Comparison of ENCODE assay signal across 4 fruit fly cellular contexts in genomic region chrX:19018102-19018814, dm6.
A peak's percentile ranks its signal among the peaks of the same experiment; 100 is the strongest.
TF ChIP-seq lines count a peak whose summit lies in the region.

No protein-coding gene starts in this region.

- TF ChIP-seq CTCF in whole organism, embryonic (GFP tag; optimal IDR thresholded peaks at IDR 0.05; lab: Kevin White, UChicago), result peak; percentile 5

TF ChIP-seq in whole organism, embryonic, 481 proteins besides CTCF, POLR2A, EP300 and RAD21 (continues in another document):
- TF ChIP-seq CG13894 (tag; optimal IDR thresholded peaks at IDR 0.05; lab: Kevin White, UChicago) (peak; percentile 64), H2.0 (GFP tag; IDR thresholded peaks at IDR 0.05; lab: Robert Waterston, UW) (peak; percentile 63), CG10366 (GFP tag; IDR thresholded peaks at IDR 0.05; lab: Robert Waterston, UW) (peak; percentile 69; the same call in 1 of the 2 replicates), az2 (GFP tag; optimal IDR thresholded peaks at IDR 0.05; lab: Kevin White, UChicago) (peak; percentile 73), Vsx1 (GFP tag; optimal IDR thresholded peaks at IDR 0.05; lab: Kevin White, UChicago) (peak; percentile 41), Optix (GFP tag; IDR thresholded peaks at IDR 0.05; lab: Robert Waterston, UW) (peak; percentile 80), da (GFP tag; optimal IDR thresholded peaks at IDR 0.05; lab: Kevin White, UChicago) (peak; percentile 3), Adf1 (GFP tag; IDR thresholded peaks at IDR 0.05; lab: Robert Waterston, UW) (0 out of 2 replicates have a peak, but pooled peaks have one; percentile 9), CG4820 (GFP tag; optimal IDR thresholded peaks at IDR 0.05; lab: Kevin White, UChicago) (peak; percentile 84), lmd (GFP tag; IDR thresholded peaks at IDR 0.05; lab: Robert Waterston, UW) (peak; percentile 77), abd-A (tag; optimal IDR thresholded peaks at IDR 0.05; lab: Kevin White, UChicago) (peak; percentile 58), HLH54F (GFP tag; optimal IDR thresholded peaks at IDR 0.05; lab: Kevin White, UChicago) (peak; percentile 57), CG10543 (GFP tag; optimal IDR thresholded peaks at IDR 0.05; lab: Kevin White, UChicago) (peak; percentile 66), CG6654 (GFP tag; optimal IDR thresholded peaks at IDR 0.05; lab: Kevin White, UChicago) (peak; percentile 65), CG15011 (GFP tag; optimal IDR thresholded peaks at IDR 0.05; lab: Kevin White, UChicago) (peak; percentile 62), CG11085 (GFP tag; IDR thresholded peaks at IDR 0.05; lab: Robert Waterston, UW) (peak; percentile 58), Chrac-16 (GFP tag; optimal IDR thresholded peaks at IDR 0.05; lab: Kevin White, UChicago) (peak; percentile 74), caup (GFP tag; optimal IDR thresholded peaks at IDR 0.05; lab: Kevin White, UChicago; ENCODE audit: severe bottlenecking) (peak; percentile 81), Dip3 (GFP tag; optimal IDR thresholded peaks at IDR 0.05; lab: Kevin White, UChicago) (peak; percentile 47), GATAe (GFP tag; conservative IDR thresholded peaks at IDR 0.05; lab: Robert Waterston, UW) (no peak), nerfin-1 (tag; optimal IDR thresholded peaks at IDR 0.05; lab: Kevin White, UChicago) (peak; percentile 78), Nf-YA (GFP tag; IDR thresholded peaks at IDR 0.05; lab: Robert Waterston, UW) (no peak; the same call in 1 of the 2 replicates)

TF ChIP-seq in whole organism, prepupa, 60 proteins besides CTCF, POLR2A, EP300 and RAD21 (continues in another document):
- TF ChIP-seq achi (GFP tag; optimal IDR thresholded peaks at IDR 0.05; lab: Kevin White, UChicago) (peak; percentile 5), CG6792 (GFP tag; optimal IDR thresholded peaks at IDR 0.05; lab: Kevin White, UChicago) (peak; percentile 50), fd85E (GFP tag; optimal IDR thresholded peaks at IDR 0.05; lab: Kevin White, UChicago) (no peak), spab (GFP tag; optimal IDR thresholded peaks at IDR 0.05; lab: Kevin White, UChicago) (peak; percentile 3), Gug (GFP tag; IDR thresholded peaks at IDR 0.05; lab: Robert Waterston, UW) (no peak), Eip93F (GFP tag; optimal IDR thresholded peaks at IDR 0.05; lab: Kevin White, UChicago) (no peak), Eip75B (GFP tag; optimal IDR thresholded peaks at IDR 0.05; lab: Kevin White, UChicago) (peak; percentile 29), CG15336 (GFP tag; IDR thresholded peaks at IDR 0.05; lab: Robert Waterston, UW) (no peak), Eip78C (GFP tag; lab: Kevin White, UChicago) (peak; percentile 70), esn (GFP tag; optimal IDR thresholded peaks at IDR 0.05; lab: Kevin White, UChicago) (peak; percentile 61), eg (GFP tag; IDR thresholded peaks at IDR 0.05; lab: Robert Waterston, UW) (no peak), CG10631 (GFP tag; optimal IDR thresholded peaks at IDR 0.05; lab: Kevin White, UChicago) (peak; percentile 18), CG3032 (tag; optimal IDR thresholded peaks at IDR 0.05; lab: Kevin White, UChicago) (peak; percentile 16), CG6808 (GFP tag; optimal IDR thresholded peaks at IDR 0.05; lab: Kevin White, UChicago) (no peak), Lpt (GFP tag; optimal IDR thresholded peaks at IDR 0.05; lab: Kevin White, UChicago) (no peak), Ets96B (tag; optimal IDR thresholded peaks at IDR 0.05; lab: Kevin White, UChicago) (peak; percentile 21), CG8632 (GFP tag; optimal IDR thresholded peaks at IDR 0.05; lab: Kevin White, UChicago) (peak; percentile 19), salr (GFP tag; optimal IDR thresholded peaks at IDR 0.05; lab: Kevin White, UChicago) (no peak), fkh (GFP tag; optimal IDR thresholded peaks at IDR 0.05; lab: Kevin White, UChicago) (peak; percentile 20), CG8119 (GFP tag; IDR thresholded peaks at IDR 0.05; lab: Robert Waterston, UW) (no peak), OdsH (GFP tag; optimal IDR thresholded peaks at IDR 0.05; lab: Kevin White, UChicago) (peak; percentile 28), CG6854 (GFP tag; optimal IDR thresholded peaks at IDR 0.05; lab: Kevin White, UChicago) (peak; percentile 29), CG3919 (GFP tag; optimal IDR thresholded peaks at IDR 0.05; lab: Kevin White, UChicago) (peak; percentile 33), CG9139 (GFP tag; optimal IDR thresholded peaks at IDR 0.05; lab: Kevin White, UChicago) (no peak)

TF ChIP-seq in whole organism, pupa, 21 proteins besides CTCF, POLR2A, EP300 and RAD21:
- TF ChIP-seq CG34367 (tag; optimal IDR thresholded peaks at IDR 0.05; lab: Kevin White, UChicago), result peak; percentile 15
- peak; percentile 33 for TF ChIP-seq Snoo (tag; optimal IDR thresholded peaks at IDR 0.05; lab: Kevin White, UChicago)
- peak; percentile 27 for TF ChIP-seq Pif1A (GFP tag; optimal IDR thresholded peaks at IDR 0.05; lab: Kevin White, UChicago)
- TF ChIP-seq CG14655 (GFP tag; optimal IDR thresholded peaks at IDR 0.05; lab: Kevin White, UChicago), result no peak
- peak; percentile 49 for TF ChIP-seq CG8159 (tag; optimal IDR thresholded peaks at IDR 0.05; lab: Kevin White, UChicago)
- peak; percentile 17 for TF ChIP-seq CG17806 (tag; optimal IDR thresholded peaks at IDR 0.05; lab: Kevin White, UChicago)
- no peak for TF ChIP-seq fd96Ca (GFP tag; IDR thresholded peaks at IDR 0.05; lab: Robert Waterston, UW)
- peak; percentile 30 for TF ChIP-seq CG15710 (tag; optimal IDR thresholded peaks at IDR 0.05; lab: Kevin White, UChicago)
- peak; percentile 19 for TF ChIP-seq CG9948 (tag; optimal IDR thresholded peaks at IDR 0.05; lab: Kevin White, UChicago)
- TF ChIP-seq D1 (tag; optimal IDR thresholded peaks at IDR 0.05; lab: Kevin White, UChicago), result no peak

TF ChIP-seq in whole organism, wandering third instar larva, 38 proteins besides CTCF, POLR2A, EP300 and RAD21:
- no peak for TF ChIP-seq lola (GFP tag; optimal IDR thresholded peaks at IDR 0.05; lab: Kevin White, UChicago)
- TF ChIP-seq CrebA (GFP tag; optimal IDR thresholded peaks at IDR 0.05; lab: Kevin White, UChicago; ENCODE audit: borderline replicate concordance), result no peak
- no peak for TF ChIP-seq Hr83 (GFP tag; optimal IDR thresholded peaks at IDR 0.05; lab: Kevin White, UChicago; ENCODE audit: poor library complexity, severe bottlenecking)
- peak; percentile 58 for TF ChIP-seq h (GFP tag; optimal IDR thresholded peaks at IDR 0.05; lab: Kevin White, UChicago)
- TF ChIP-seq psq (GFP tag; optimal IDR thresholded peaks at IDR 0.05; lab: Kevin White, UChicago), result peak; percentile 50
- peak; percentile 3 for TF ChIP-seq Dfd (GFP tag; optimal IDR thresholded peaks at IDR 0.05; lab: Kevin White, UChicago)
- peak; percentile 34 for TF ChIP-seq woc (GFP tag; optimal IDR thresholded peaks at IDR 0.05; lab: Kevin White, UChicago)
- TF ChIP-seq sage (GFP tag; optimal IDR thresholded peaks at IDR 0.05; lab: Kevin White, UChicago), result no peak
- TF ChIP-seq jim (GFP tag; optimal IDR thresholded peaks at IDR 0.05; lab: Kevin White, UChicago), result no peak
- TF ChIP-seq foxo (GFP tag; optimal IDR thresholded peaks at IDR 0.05; lab: Kevin White, UChicago), result peak in 1 of 2 experiments; percentile 65
- no peak for TF ChIP-seq dsf (GFP tag; optimal IDR thresholded peaks at IDR 0.05; lab: Kevin White, UChicago; ENCODE audit: borderline replicate concordance)
- no peak for TF ChIP-seq dl (GFP tag; optimal IDR thresholded peaks at IDR 0.05; lab: Kevin White, UChicago; ENCODE audit: insufficient read depth in 1 of 2, partially characterized antibody in 2 of 2)
- TF ChIP-seq Hnf4 (GFP tag; optimal IDR thresholded peaks at IDR 0.05; lab: Kevin White, UChicago), result peak; percentile 54
- TF ChIP-seq OdsH (GFP tag; optimal IDR thresholded peaks at IDR 0.05; lab: Kevin White, UChicago), result peak; percentile 34
- no peak for TF ChIP-seq Myc (optimal IDR thresholded peaks at IDR 0.05; lab: Kevin White, UChicago)
- TF ChIP-seq sv (GFP tag; optimal IDR thresholded peaks at IDR 0.05; lab: Kevin White, UChicago), result peak; percentile 51
- TF ChIP-seq N (GFP tag; optimal IDR thresholded peaks at IDR 0.05; lab: Kevin White, UChicago), result no peak
- peak; percentile 57 for TF ChIP-seq rgr (GFP tag; optimal IDR thresholded peaks at IDR 0.05; lab: Kevin White, UChicago)
- TF ChIP-seq usp (GFP tag; optimal IDR thresholded peaks at IDR 0.05; lab: Kevin White, UChicago), result no peak
- TF ChIP-seq HLH106 (tag; optimal IDR thresholded peaks at IDR 0.05; lab: Kevin White, UChicago), result peak; percentile 72
- peak; percentile 63 for TF ChIP-seq ey (GFP tag; optimal IDR thresholded peaks at IDR 0.05; lab: Kevin White, UChicago)
- peak; percentile 66 for TF ChIP-seq Sp1 (GFP tag; optimal IDR thresholded peaks at IDR 0.05; lab: Kevin White, UChicago)
- TF ChIP-seq tai (GFP tag; optimal IDR thresholded peaks at IDR 0.05; lab: Kevin White, UChicago), result no peak
- TF ChIP-seq Hr78 (GFP tag; optimal IDR thresholded peaks at IDR 0.05; lab: Kevin White, UChicago), result no peak
- no peak for TF ChIP-seq GATAd (GFP tag; optimal IDR thresholded peaks at IDR 0.05; lab: Kevin White, UChicago)
- TF ChIP-seq Rel (GFP tag; optimal IDR thresholded peaks at IDR 0.05; lab: Kevin White, UChicago), result no peak
- peak; percentile 1 for TF ChIP-seq Rel (tag; optimal IDR thresholded peaks at IDR 0.05; lab: Kevin White, UChicago)
- TF ChIP-seq Mio (GFP tag; optimal IDR thresholded peaks at IDR 0.05; lab: Kevin White, UChicago), result no peak
- TF ChIP-seq pan (optimal IDR thresholded peaks at IDR 0.05; lab: Kevin White, UChicago), result no peak
- no peak for TF ChIP-seq Vsx2 (GFP tag; optimal IDR thresholded peaks at IDR 0.05; lab: Kevin White, UChicago; ENCODE audit: partially characterized antibody)
- TF ChIP-seq CG9705 (GFP tag; optimal IDR thresholded peaks at IDR 0.05; lab: Kevin White, UChicago), result peak; percentile 31
- no peak for TF ChIP-seq brk (GFP tag; optimal IDR thresholded peaks at IDR 0.05; lab: Kevin White, UChicago)
- peak; percentile 69 for TF ChIP-seq fru (GFP tag; optimal IDR thresholded peaks at IDR 0.05; lab: Kevin White, UChicago)
- TF ChIP-seq br (GFP tag; optimal IDR thresholded peaks at IDR 0.05; lab: Kevin White, UChicago), result peak; percentile 58
- TF ChIP-seq CG32264 (GFP tag; optimal IDR thresholded peaks at IDR 0.05; lab: Kevin White, UChicago), result no peak
- no peak for TF ChIP-seq Jra (GFP tag; optimal IDR thresholded peaks at IDR 0.05; lab: Kevin White, UChicago)
- TF ChIP-seq dmrt93B (GFP tag; optimal IDR thresholded peaks at IDR 0.05; lab: Kevin White, UChicago), result peak; percentile 38
- TF ChIP-seq Abd-B (GFP tag; optimal IDR thresholded peaks at IDR 0.05; lab: Kevin White, UChicago), result no peak
- no peak for TF ChIP-seq Dif (GFP tag; optimal IDR thresholded peaks at IDR 0.05; lab: Kevin White, UChicago; ENCODE audit: partially characterized antibody)
TF ChIP-seq in whole organism, wandering third instar larva: peak in this region for 17.

Comparison
In these comparisons a context has a peak if more than half of its experiments do, and no peak if none do; other contexts are left out.
1. Of the 7 proteins assayed by ChIP-seq in both whole organism, embryonic and whole organism, prepupa: peak only in whole organism, embryonic: Blimp-1 and Gug; only in whole organism, prepupa: Hr39; in both: CG6854 and Sox102F; in neither: 2.